Fruit fly (Drosophila melanogaster): ENCODE results near the gene AsnS.

dm6 chr3L:21194392-21194925 is 21.5 kb downstream of the AsnS start:
- TF ChIP-seq pan (optimal IDR thresholded peaks at IDR 0.05): no peak
- TF ChIP-seq usp (GFP tag; optimal IDR thresholded peaks at IDR 0.05): no peak

All from whole organism.